Worm (Caenorhabditis elegans) whole organism, L4 larva: ENCODE measurements around the gene gly-3.

ENCODE experiments used
- F49E8.2 ChIP-seq: sonication (generic microtip); optimal IDR thresholded peaks from 2 replicates; lab custom pipeline; 2016; ENCODE audit warnings: missing compliant biosample characterization, mild to moderate bottlenecking, missing genetic modification characterization, borderline replicate concordance
- T20F7.1 ChIP-seq: fragments of 200-800 bp; sonication (Bioruptor generic); optimal IDR thresholded peaks from 2 replicates; lab custom pipeline; 2018; ENCODE audit warnings: mild to moderate bottlenecking, missing genetic modification characterization, missing compliant biosample characterization
- Y48G9A.11 ChIP-seq: fragments of 200-800 bp; sonication (Bioruptor generic); IDR thresholded peaks from 2 replicates; pipeline ENCODE4 v1.3.6; 2022; ENCODE audit warnings: missing genetic modification reagents, missing genetic modification characterization, missing compliant biosample characterization
- ZK337.2 ChIP-seq: fragments of 200-800 bp; sonication (Bioruptor generic); IDR thresholded peaks from 2 replicates; pipeline ENCODE4 v1.3.6; 2022; ENCODE audit warnings: missing genetic modification reagents, missing genetic modification characterization, missing compliant biosample characterization
- aha-1 ChIP-seq: fragments of 150-350 bp; peaks from one replicate; lab custom pipeline; 2014; ENCODE audit warnings: missing biosample characterization, missing genetic modification characterization
- aly-2 ChIP-seq: sonication (generic microtip); optimal IDR thresholded peaks from 2 replicates; lab custom pipeline; 2018; ENCODE audit warnings: missing biosample characterization, missing genetic modification characterization
- ama-1 ChIP-seq: fragments of 150-350 bp; optimal IDR thresholded peaks from 2 replicates; lab custom pipeline; 2014; ENCODE audit warnings: inconsistent platforms, mixed read lengths
- arid-1 ChIP-seq: fragments of 200-800 bp; sonication (Bioruptor generic); conservative IDR thresholded peaks from 2 replicates; pipeline ENCODE4 v1.3.6; 2022; ENCODE audit warnings: missing genetic modification reagents, missing genetic modification characterization, missing compliant biosample characterization
- ceh-32 ChIP-seq: sonication (generic microtip); optimal IDR thresholded peaks from 2 replicates; lab custom pipeline; 2016; ENCODE audit warnings: mild to moderate bottlenecking, missing genetic modification characterization, missing compliant biosample characterization; ENCODE audit not compliant: poor library complexity
- daf-16 ChIP-seq, 3 experiments: sonication (generic microtip); optimal IDR thresholded peaks; 2 replicates each; lab custom pipeline; 2016 to 2017; ENCODE audit warnings: missing genetic modification characterization in 3 of 3, missing genetic modification reagents in 3 of 3, mild to moderate bottlenecking in 2 of 3, missing compliant biosample characterization in 2 of 3, missing biosample characterization in 1 of 3, moderate library complexity in 1 of 3
- dpl-1 ChIP-seq: fragments of 150-350 bp; optimal IDR thresholded peaks from 2 replicates; lab custom pipeline; 2014; ENCODE audit warnings: missing biosample characterization, missing genetic modification reagents, missing genetic modification characterization
- dve-1 ChIP-seq: sonication (generic microtip); optimal IDR thresholded peaks from 2 replicates; lab custom pipeline; 2017; ENCODE audit warnings: antibody characterized with exemption, mild to moderate bottlenecking, missing genetic modification characterization, missing compliant biosample characterization; ENCODE audit not compliant: insufficient read depth
- fkh-10 ChIP-seq: fragments of 150-350 bp; optimal IDR thresholded peaks from 2 replicates; lab custom pipeline; 2014; ENCODE audit warnings: missing biosample characterization, missing genetic modification reagents, missing genetic modification characterization
- hif-1 ChIP-seq, 2 experiments: sonication (generic microtip); optimal IDR thresholded peaks; 2 replicates each; lab custom pipeline; 2016 to 2017; ENCODE audit warnings: missing compliant biosample characterization in 2 of 2, missing genetic modification characterization in 2 of 2, missing genetic modification reagents in 2 of 2, missing genotype in 2 of 2, mild to moderate bottlenecking in 1 of 2
- hlh-30 ChIP-seq: sonication (generic microtip); optimal IDR thresholded peaks from 2 replicates; lab custom pipeline; 2017; ENCODE audit warnings: antibody characterized with exemption, mild to moderate bottlenecking, missing genetic modification characterization, missing compliant biosample characterization; ENCODE audit not compliant: insufficient read depth
- hmg-1.1 ChIP-seq: fragments of 200-800 bp; sonication (Bioruptor generic); IDR thresholded peaks from 2 replicates; pipeline ENCODE4 v1.3.6; 2022; ENCODE audit warnings: missing genetic modification reagents, missing genetic modification characterization, missing compliant biosample characterization
- lir-3 ChIP-seq: sonication (generic microtip); optimal IDR thresholded peaks from 2 replicates; lab custom pipeline; 2016; ENCODE audit warnings: mild to moderate bottlenecking, missing genetic modification characterization, missing compliant biosample characterization
- lsy-2 ChIP-seq, 2 experiments: fragments of 150-350 bp in 1 of 2; sonication (generic microtip) in 1 of 2; optimal IDR thresholded peaks; 2 replicates each; lab custom pipeline; 2014 to 2017; ENCODE audit warnings: missing biosample characterization in 2 of 2, missing genetic modification characterization in 2 of 2
- madf-5 ChIP-seq, 2 experiments: fragments of 200-800 bp; sonication (Bioruptor generic); IDR thresholded peaks; 2 replicates each; pipeline ENCODE4 v1.3.6; 2022; ENCODE audit warnings: missing compliant biosample characterization in 2 of 2, missing genetic modification characterization in 2 of 2
- mep-1 ChIP-seq: fragments of 150-350 bp; sonication (generic microtip); optimal IDR thresholded peaks from 3 replicates; lab custom pipeline; 2014; ENCODE audit warnings: missing biosample characterization, missing genetic modification characterization
- mes-2 ChIP-seq: sonication (generic microtip); optimal IDR thresholded peaks from 2 replicates; lab custom pipeline; 2016; ENCODE audit warnings: missing genotype, mild to moderate bottlenecking, missing genetic modification characterization, missing compliant biosample characterization; ENCODE audit not compliant: poor library complexity, severe bottlenecking
- nhr-10 ChIP-seq: fragments of 150-350 bp; optimal IDR thresholded peaks from 2 replicates; lab custom pipeline; 2014; ENCODE audit warnings: missing biosample characterization, missing genetic modification characterization
- nhr-102 ChIP-seq: sonication (generic microtip); optimal IDR thresholded peaks from 2 replicates; lab custom pipeline; 2016; ENCODE audit warnings: mild to moderate bottlenecking, missing genetic modification characterization, moderate library complexity, missing compliant biosample characterization
- nhr-111 ChIP-seq: fragments of 200-800 bp; sonication (Bioruptor generic); optimal IDR thresholded peaks from 2 replicates; lab custom pipeline; 2018; ENCODE audit warnings: mild to moderate bottlenecking, missing genetic modification characterization, missing compliant biosample characterization
- nhr-77 ChIP-seq: fragments of 150-350 bp; optimal IDR thresholded peaks from 2 replicates; lab custom pipeline; 2014; ENCODE audit warnings: missing biosample characterization, missing genetic modification characterization
- php-3 ChIP-seq: fragments of 200-800 bp; sonication (Bioruptor generic); IDR thresholded peaks from 2 replicates; pipeline ENCODE4 v1.3.6; 2022; ENCODE audit warnings: missing genetic modification reagents, missing genetic modification characterization, missing compliant biosample characterization
- pqm-1 ChIP-seq: sonication (generic microtip); optimal IDR thresholded peaks from 2 replicates; lab custom pipeline; 2017; ENCODE audit warnings: missing biosample characterization, missing genetic modification characterization
- rbr-2 ChIP-seq: sonication (generic microtip); optimal IDR thresholded peaks from 2 replicates; lab custom pipeline; 2016; ENCODE audit warnings: missing genotype, missing genetic modification characterization, missing compliant biosample characterization
- set-16 ChIP-seq: fragments of 200-800 bp; sonication (Bioruptor generic); IDR thresholded peaks from 2 replicates; pipeline ENCODE4 v1.3.6; 2022; ENCODE audit warnings: missing genetic modification reagents, missing genetic modification characterization, missing compliant biosample characterization
- unc-62 ChIP-seq, 3 experiments: fragments of 150-350 bp in 1 of 3; sonication (generic microtip); optimal IDR thresholded peaks in 2 of 3; peaks in 1 of 3; 1 replicate in 1 of 3; 2 replicates in 2 of 3; lab custom pipeline; 2014 to 2017; ENCODE audit warnings: missing biosample characterization in 3 of 3, missing genetic modification characterization in 3 of 3, missing genetic modification reagents in 3 of 3, missing genotype in 1 of 3
- zfp-3 ChIP-seq: fragments of 200-800 bp; sonication (Bioruptor generic); conservative IDR thresholded peaks from 2 replicates; pipeline ENCODE4 v1.3.6; 2022; ENCODE audit warnings: missing genetic modification reagents, missing genetic modification characterization, missing compliant biosample characterization
- zip-2 ChIP-seq: fragments of 150-350 bp; optimal IDR thresholded peaks from 2 replicates; lab custom pipeline; 2014; ENCODE audit warnings: missing biosample characterization, missing genetic modification characterization
- ztf-7 ChIP-seq: fragments of 150-350 bp; optimal IDR thresholded peaks from 2 replicates; lab custom pipeline; 2014; ENCODE audit warnings: missing biosample characterization, missing genetic modification characterization

The gly-3 gene

ce11 chrIII:7953208-7953607, 35.6 kb upstream of the gly-3 start, which contains the start of gene let-754:
TSS of gene let-754 (minus strand) at chrIII:7953308.
- TF ChIP-seq lir-3 (tag; lab: Kevin White, UChicago) (no peak), aly-2 (tag; lab: Kevin White, UChicago) (no peak), F49E8.2 (tag; lab: Kevin White, UChicago) (no peak), zip-2 (tag; lab: Kevin White, UChicago) (no peak), mes-2 (no peak)

ce11 chrIII:7952077-7952765, 34.7 kb upstream of the gly-3 start, which contains the start of gene C29E4.15:
TSS of gene C29E4.15 (plus strand) at chrIII:7952623.
- TF ChIP-seq fkh-10 (GFP tag; lab: Kevin White, UChicago) (peak; percentile 19), mes-2 (peak; percentile 69), lsy-2 (tag; optimal IDR thresholded peaks at IDR 0.05; lab: Kevin White, UChicago) (peak in 1 of 2 experiments; percentile 76), dpl-1 (GFP tag; lab: Kevin White, UChicago) (peak; percentile 86), unc-62 (GFP tag; optimal IDR thresholded peaks at IDR 0.05 in 1 of 2; lab: Kevin White, UChicago) (peak in 1 of 2 experiments; percentile 86), unc-62 (tag; optimal IDR thresholded peaks at IDR 0.05; lab: Kevin White, UChicago) (no peak), rbr-2 (tag; lab: Kevin White, UChicago) (no peak), nhr-102 (tag; lab: Kevin White, UChicago) (no peak), hmg-1.1 (GFP tag; lab: Robert Waterston, UW) (peak; percentile 37; the same call in 1 of the 2 replicates)

ce11 chrIII:7950447-7950846, 32.9 kb upstream of the gly-3 start:
- peak; percentile 92 for TF ChIP-seq aha-1 (tag; lab: Kevin White, UChicago)
- no peak for TF ChIP-seq T20F7.1
- TF ChIP-seq madf-5 (GFP tag; IDR thresholded peaks at IDR 0.05; lab: Robert Waterston, UW), result no peak

ce11 chrIII:7948802-7949201, 31.2 kb upstream of the gly-3 start, which contains the start of gene col-90:
TSS of gene col-90 (plus strand) at chrIII:7948838.
- TF ChIP-seq aha-1 (tag; lab: Kevin White, UChicago), result peak; percentile 75
- TF ChIP-seq php-3 (GFP tag; lab: Robert Waterston, UW), result no peak
- TF ChIP-seq ZK337.2, result no peak
- no peak for TF ChIP-seq zfp-3 (GFP tag; lab: Robert Waterston, UW)
- TF ChIP-seq set-16, result no peak
- TF ChIP-seq nhr-10 (tag; lab: Kevin White, UChicago), result no peak
- TF ChIP-seq nhr-77 (tag; lab: Kevin White, UChicago), result no peak
- no peak for TF ChIP-seq zip-2 (tag; lab: Kevin White, UChicago)
- peak; percentile 1 for TF ChIP-seq ama-1
- no peak for TF ChIP-seq ceh-32 (tag; lab: Kevin White, UChicago)
- TF ChIP-seq hif-1 (tag; optimal IDR thresholded peaks at IDR 0.05; lab: Kevin White, UChicago), result no peak
- no peak for TF ChIP-seq rbr-2 (tag; lab: Kevin White, UChicago)
- TF ChIP-seq, all 104 proteins: peak for 2

ce11 chrIII:7947677-7948076, 30.1 kb upstream of the gly-3 start:
- TF ChIP-seq hlh-30 (tag; lab: Kevin White, UChicago) (no peak), nhr-111 (no peak), arid-1 (no peak), fkh-10 (GFP tag; lab: Kevin White, UChicago) (no peak)

- TF ChIP-seq ztf-7, result peak; percentile 89
- TF ChIP-seq Y48G9A.11, result no peak
- no peak for TF ChIP-seq daf-16 (GFP tag; optimal IDR thresholded peaks at IDR 0.05; lab: Kevin White, UChicago)
- peak; percentile 81 for TF ChIP-seq daf-16 (tag; optimal IDR thresholded peaks at IDR 0.05; lab: Kevin White, UChicago)
- TF ChIP-seq dve-1 (tag; lab: Kevin White, UChicago), result peak; percentile 47
- TF ChIP-seq pqm-1 (tag; lab: Kevin White, UChicago), result peak; percentile 21
- peak; percentile 40 for TF ChIP-seq mep-1 (tag; lab: Kevin White, UChicago)
- TF ChIP-seq, all 104 proteins: peak for 5
Observed at ce11 chrIII:7946968-7947491, 29.5 kb upstream of the gly-3 start, which contains the start of gene gsto-1. TSS of gene gsto-1 (minus strand) at chrIII:7947018.
